Worm (Caenorhabditis elegans) whole organism, L4 larva: ENCODE data around the gene aqp-12.

Experiments used
- F10B5.3 ChIP-seq: sonication (generic microtip); optimal IDR thresholded peaks from 2 replicates; lab custom pipeline; 2016; ENCODE audit warnings: mild to moderate bottlenecking, missing genetic modification characterization, missing compliant biosample characterization
- F26F4.8 ChIP-seq: fragments of 200-800 bp; sonication (Bioruptor generic); conservative IDR thresholded peaks from 2 replicates; pipeline ENCODE4 v1.3.6; 2022; ENCODE audit warnings: missing genetic modification characterization, missing compliant biosample characterization
- F37D6.2 ChIP-seq: sonication (generic microtip); optimal IDR thresholded peaks from 2 replicates; lab custom pipeline; 2016; ENCODE audit warnings: mild to moderate bottlenecking, missing genetic modification characterization, missing compliant biosample characterization
- F44E2.7 ChIP-seq: fragments of 200-800 bp; sonication (Bioruptor generic); IDR thresholded peaks from 2 replicates; pipeline ENCODE4 v2.1.2; 2022; ENCODE audit warnings: missing genetic modification characterization, missing compliant biosample characterization
- T26A8.4 ChIP-seq: fragments of 200-800 bp; sonication (Bioruptor generic); IDR thresholded peaks from 2 replicates; pipeline ENCODE4 v1.3.6; 2022; ENCODE audit warnings: missing genetic modification characterization, missing compliant biosample characterization
- aha-1 ChIP-seq: fragments of 150-350 bp; peaks from one replicate; lab custom pipeline; 2014; ENCODE audit warnings: missing biosample characterization, missing genetic modification characterization
- attf-4 ChIP-seq: sonication (generic microtip); optimal IDR thresholded peaks from 3 replicates; lab custom pipeline; 2017; ENCODE audit warnings: missing biosample characterization, missing genetic modification characterization
- ceh-20 ChIP-seq: fragments of 200-800 bp; sonication (Bioruptor generic); IDR thresholded peaks from 2 replicates; pipeline ENCODE4 v1.3.6; 2022; ENCODE audit warnings: missing genetic modification reagents, missing genetic modification characterization, missing compliant biosample characterization
- ctbp-1 ChIP-seq: fragments of 200-800 bp; sonication (Bioruptor generic); IDR thresholded peaks from 2 replicates; pipeline ENCODE4 v1.3.6; 2022; ENCODE audit warnings: missing genetic modification reagents, missing genetic modification characterization, missing compliant biosample characterization
- daf-8 ChIP-seq: fragments of 200-800 bp; sonication (Bioruptor generic); IDR thresholded peaks from 2 replicates; pipeline ENCODE4 v1.3.6; 2022; ENCODE audit warnings: missing genetic modification characterization, missing compliant biosample characterization
- dmd-8 ChIP-seq: fragments of 200-800 bp; sonication (Bioruptor generic); IDR thresholded peaks from 2 replicates; pipeline ENCODE4 v1.3.6; 2022; ENCODE audit warnings: missing genetic modification characterization, missing compliant biosample characterization
- dpl-1 ChIP-seq: fragments of 150-350 bp; optimal IDR thresholded peaks from 2 replicates; lab custom pipeline; 2014; ENCODE audit warnings: missing biosample characterization, missing genetic modification reagents, missing genetic modification characterization
- dve-1 ChIP-seq: sonication (generic microtip); optimal IDR thresholded peaks from 2 replicates; lab custom pipeline; 2017; ENCODE audit warnings: antibody characterized with exemption, mild to moderate bottlenecking, missing genetic modification characterization, missing compliant biosample characterization; ENCODE audit not compliant: insufficient read depth
- egl-43 ChIP-seq: fragments of 200-800 bp; sonication (Bioruptor generic); IDR thresholded peaks from 2 replicates; pipeline ENCODE4 v1.3.6; 2022; ENCODE audit warnings: missing genetic modification reagents, missing genetic modification characterization, missing compliant biosample characterization
- fkh-10 ChIP-seq: fragments of 150-350 bp; optimal IDR thresholded peaks from 2 replicates; lab custom pipeline; 2014; ENCODE audit warnings: missing biosample characterization, missing genetic modification reagents, missing genetic modification characterization
- fos-1 ChIP-seq: fragments of 150-350 bp; optimal IDR thresholded peaks from 2 replicates; lab custom pipeline; 2014; ENCODE audit warnings: missing biosample characterization, missing genetic modification characterization
- gei-8 ChIP-seq: fragments of 200-800 bp; sonication (Bioruptor generic); optimal IDR thresholded peaks from 2 replicates; lab custom pipeline; 2018; ENCODE audit warnings: mild to moderate bottlenecking, missing genetic modification characterization, missing compliant biosample characterization
- hif-1 ChIP-seq, 2 experiments: sonication (generic microtip); optimal IDR thresholded peaks; 2 replicates each; lab custom pipeline; 2016 to 2017; ENCODE audit warnings: missing compliant biosample characterization in 2 of 2, missing genetic modification characterization in 2 of 2, missing genetic modification reagents in 2 of 2, missing genotype in 2 of 2, mild to moderate bottlenecking in 1 of 2
- hlh-11 ChIP-seq: fragments of 200-800 bp; sonication (Bioruptor generic); optimal IDR thresholded peaks from 2 replicates; lab custom pipeline; 2018; ENCODE audit warnings: mild to moderate bottlenecking, missing genetic modification characterization, missing compliant biosample characterization
- hlh-30 ChIP-seq: sonication (generic microtip); optimal IDR thresholded peaks from 2 replicates; lab custom pipeline; 2017; ENCODE audit warnings: antibody characterized with exemption, mild to moderate bottlenecking, missing genetic modification characterization, missing compliant biosample characterization; ENCODE audit not compliant: insufficient read depth
- hmg-1.1 ChIP-seq: fragments of 200-800 bp; sonication (Bioruptor generic); IDR thresholded peaks from 2 replicates; pipeline ENCODE4 v1.3.6; 2022; ENCODE audit warnings: missing genetic modification reagents, missing genetic modification characterization, missing compliant biosample characterization
- lim-7 ChIP-seq: fragments of 200-800 bp; sonication (Bioruptor generic); IDR thresholded peaks from 2 replicates; pipeline ENCODE4 v1.3.6; 2022; ENCODE audit warnings: missing genetic modification characterization, missing compliant biosample characterization
- lin-13 ChIP-seq: fragments of 150-350 bp; optimal IDR thresholded peaks from 2 replicates; lab custom pipeline; 2014; ENCODE audit warnings: missing biosample characterization, missing genetic modification reagents, missing genetic modification characterization
- lin-38 ChIP-seq: fragments of 200-800 bp; sonication (Bioruptor generic); IDR thresholded peaks from 2 replicates; pipeline ENCODE4 v1.3.6; 2022; ENCODE audit warnings: missing genetic modification reagents, missing genetic modification characterization, missing compliant biosample characterization
- lin-39 ChIP-seq: fragments of 150-350 bp; optimal IDR thresholded peaks from 2 replicates; lab custom pipeline; 2014; ENCODE audit warnings: missing biosample characterization, missing genetic modification reagents, missing genetic modification characterization
- lsy-2 ChIP-seq, 2 experiments: fragments of 150-350 bp in 1 of 2; sonication (generic microtip) in 1 of 2; optimal IDR thresholded peaks; 2 replicates each; lab custom pipeline; 2014 to 2017; ENCODE audit warnings: missing biosample characterization in 2 of 2, missing genetic modification characterization in 2 of 2
- madf-5 ChIP-seq, 2 experiments: fragments of 200-800 bp; sonication (Bioruptor generic); IDR thresholded peaks; 2 replicates each; pipeline ENCODE4 v1.3.6; 2022; ENCODE audit warnings: missing compliant biosample characterization in 2 of 2, missing genetic modification characterization in 2 of 2
- mdl-1 ChIP-seq, 2 experiments: fragments of 150-350 bp in 1 of 2; sonication (generic microtip) in 1 of 2; optimal IDR thresholded peaks; 2 replicates each; lab custom pipeline; 2014 to 2017; ENCODE audit warnings: missing biosample characterization in 2 of 2, missing genetic modification characterization in 2 of 2
- mdt-29 ChIP-seq: fragments of 200-800 bp; sonication (Bioruptor generic); IDR thresholded peaks from 2 replicates; pipeline ENCODE4 v1.3.6; 2022; ENCODE audit warnings: missing genetic modification reagents, missing genetic modification characterization, missing compliant biosample characterization
- mep-1 ChIP-seq: fragments of 150-350 bp; sonication (generic microtip); optimal IDR thresholded peaks from 3 replicates; lab custom pipeline; 2014; ENCODE audit warnings: missing biosample characterization, missing genetic modification characterization
- mxl-2 ChIP-seq: fragments of 200-800 bp; sonication (Bioruptor generic); conservative IDR thresholded peaks from 2 replicates; pipeline ENCODE4 v1.3.6; 2022; ENCODE audit warnings: missing genetic modification reagents, missing genetic modification characterization, missing compliant biosample characterization
- nhr-10 ChIP-seq: fragments of 150-350 bp; optimal IDR thresholded peaks from 2 replicates; lab custom pipeline; 2014; ENCODE audit warnings: missing biosample characterization, missing genetic modification characterization
- nhr-11 ChIP-seq: fragments of 150-350 bp; optimal IDR thresholded peaks from 2 replicates; lab custom pipeline; 2014; ENCODE audit warnings: missing biosample characterization, missing genetic modification characterization
- nhr-111 ChIP-seq: fragments of 200-800 bp; sonication (Bioruptor generic); optimal IDR thresholded peaks from 2 replicates; lab custom pipeline; 2018; ENCODE audit warnings: mild to moderate bottlenecking, missing genetic modification characterization, missing compliant biosample characterization
- nhr-25 ChIP-seq: sonication (generic microtip); optimal IDR thresholded peaks from 2 replicates; lab custom pipeline; 2017; ENCODE audit warnings: missing genetic modification characterization, mild to moderate bottlenecking, missing compliant biosample characterization, antibody characterized with exemption, moderate library complexity, borderline replicate concordance; ENCODE audit not compliant: insufficient read depth
- nhr-48 ChIP-seq: sonication (generic microtip); optimal IDR thresholded peaks from 2 replicates; lab custom pipeline; 2016; ENCODE audit warnings: mild to moderate bottlenecking, missing genetic modification characterization, missing compliant biosample characterization
- pha-4 ChIP-seq, 2 experiments: fragments of 150-350 bp in 1 of 2; fragments of 200-800 bp in 1 of 2; sonication (Bioruptor generic) in 1 of 2; IDR thresholded peaks in 1 of 2; optimal IDR thresholded peaks in 1 of 2; 2 replicates each; pipeline versions ENCODE4 v1.3.6 to Lab custom; 2014 to 2022; ENCODE audit warnings: missing genetic modification characterization in 2 of 2, missing genetic modification reagents in 2 of 2, missing biosample characterization in 1 of 2, missing compliant biosample characterization in 1 of 2
- rbr-2 ChIP-seq: sonication (generic microtip); optimal IDR thresholded peaks from 2 replicates; lab custom pipeline; 2016; ENCODE audit warnings: missing genotype, missing genetic modification characterization, missing compliant biosample characterization
- sdz-12 ChIP-seq: fragments of 200-800 bp; sonication (Bioruptor generic); optimal IDR thresholded peaks from 2 replicates; lab custom pipeline; 2018; ENCODE audit warnings: mild to moderate bottlenecking, missing genetic modification characterization, missing compliant biosample characterization
- spr-1 ChIP-seq: sonication (generic microtip); optimal IDR thresholded peaks from 2 replicates; lab custom pipeline; 2016; ENCODE audit warnings: mild to moderate bottlenecking, missing genetic modification characterization, missing compliant biosample characterization
- spr-3 ChIP-seq: fragments of 200-800 bp; sonication (Bioruptor generic); optimal IDR thresholded peaks from 2 replicates; lab custom pipeline; 2018; ENCODE audit warnings: mild to moderate bottlenecking, missing genetic modification characterization, missing compliant biosample characterization
- tra-1 ChIP-seq: fragments of 200-800 bp; sonication (Bioruptor generic); IDR thresholded peaks from 2 replicates; pipeline ENCODE4 v1.3.6; 2022; ENCODE audit warnings: missing genetic modification reagents, missing genetic modification characterization, missing compliant biosample characterization
- unc-62 ChIP-seq, 3 experiments: fragments of 150-350 bp in 1 of 3; sonication (generic microtip); optimal IDR thresholded peaks in 2 of 3; peaks in 1 of 3; 1 replicate in 1 of 3; 2 replicates in 2 of 3; lab custom pipeline; 2014 to 2017; ENCODE audit warnings: missing biosample characterization in 3 of 3, missing genetic modification characterization in 3 of 3, missing genetic modification reagents in 3 of 3, missing genotype in 1 of 3
- vab-7 ChIP-seq: fragments of 200-800 bp; sonication (Bioruptor generic); IDR thresholded peaks from 2 replicates; pipeline ENCODE4 v1.3.6; 2022; ENCODE audit warnings: missing genetic modification reagents, missing genetic modification characterization, missing compliant biosample characterization
- zag-1 ChIP-seq: fragments of 150-350 bp; optimal IDR thresholded peaks from 2 replicates; lab custom pipeline; 2014; ENCODE audit warnings: missing biosample characterization, missing genetic modification characterization
- ztf-11 ChIP-seq: fragments of 150-350 bp; optimal IDR thresholded peaks from 2 replicates; lab custom pipeline; 2014; ENCODE audit warnings: missing biosample characterization, missing genetic modification characterization
- ztf-7 ChIP-seq: fragments of 150-350 bp; optimal IDR thresholded peaks from 2 replicates; lab custom pipeline; 2014; ENCODE audit warnings: missing biosample characterization, missing genetic modification characterization

The aqp-12 gene

ce11 chrII:12222524-12222923, 19.5 kb downstream of the aqp-12 start (continued):
- TF ChIP-seq F37D6.2 (peak; percentile 67), nhr-25 (tag; lab: Kevin White, UChicago) (peak; percentile 83), lim-7 (0 out of 2 replicates have a peak, but pooled peaks have one; percentile 12), nhr-10 (peak; percentile 45), F44E2.7 (0 out of 2 replicates have a peak, but pooled peaks have one; percentile 60), mdt-29 (GFP tag; lab: Robert Waterston, UW) (no peak), hlh-11 (peak; percentile 84), nhr-48 (tag; lab: Kevin White, UChicago) (peak; percentile 41), mep-1 (tag; lab: Kevin White, UChicago) (peak; percentile 89), attf-4 (tag; lab: Kevin White, UChicago) (peak; percentile 7), ztf-11 (tag; lab: Kevin White, UChicago) (no peak), dmd-8 (GFP tag; lab: Robert Waterston, UW) (peak; percentile 72), aha-1 (tag; lab: Kevin White, UChicago) (peak; percentile 98), pha-4 (GFP tag; IDR thresholded peaks at IDR 0.05; lab: Robert Waterston, UW) (0 out of 2 replicates have a peak, but pooled peaks have one; percentile 33), pha-4 (tag; optimal IDR thresholded peaks at IDR 0.05; lab: Kevin White, UChicago) (no peak), hlh-30 (tag; lab: Kevin White, UChicago) (peak; percentile 89), ceh-20 (GFP tag; lab: Robert Waterston, UW) (peak; percentile 58; the same call in 1 of the 2 replicates), unc-62 (GFP tag; optimal IDR thresholded peaks at IDR 0.05 in 1 of 2; lab: Kevin White, UChicago) (peak in 1 of 2 experiments; percentile 97), unc-62 (tag; optimal IDR thresholded peaks at IDR 0.05; lab: Kevin White, UChicago) (no peak), nhr-11 (tag; lab: Kevin White, UChicago) (peak; percentile 70), egl-43 (GFP tag; lab: Robert Waterston, UW) (peak; percentile 65), hif-1 (tag; optimal IDR thresholded peaks at IDR 0.05; lab: Kevin White, UChicago) (peak in 1 of 2 experiments; percentile 40), spr-1 (tag; lab: Kevin White, UChicago) (peak; percentile 2), lin-13 (GFP tag; lab: Kevin White, UChicago) (peak; percentile 54), ctbp-1 (GFP tag; lab: Robert Waterston, UW) (peak; percentile 65; the same call in 1 of the 2 replicates), sdz-12 (GFP tag; lab: Kevin White, UChicago) (no peak), mdl-1 (tag; optimal IDR thresholded peaks at IDR 0.05; lab: Kevin White, UChicago) (peak; percentile 14 to 80), tra-1 (GFP tag; lab: Robert Waterston, UW) (no peak), hmg-1.1 (peak; percentile 88), dve-1 (tag; lab: Kevin White, UChicago) (peak; percentile 64), ztf-7 (tag; lab: Kevin White, UChicago) (peak; percentile 16), mxl-2 (GFP tag; lab: Robert Waterston, UW) (no peak), dpl-1 (peak; percentile 37), F10B5.3 (tag; lab: Kevin White, UChicago) (peak; percentile 9), fos-1 (no peak), vab-7 (GFP tag; lab: Robert Waterston, UW) (no peak; the same call in 1 of the 2 replicates), lin-39 (tag; lab: Kevin White, UChicago) (no peak), spr-3 (GFP tag; lab: Kevin White, UChicago) (peak; percentile 61)

ce11 chrII:12224916-12225406, 21.9 kb downstream of the aqp-12 start, which contains the start of the genes pqn-87 and rsr-2:
TSS of gene pqn-87 (minus strand) at chrII:12225086.
TSS of gene rsr-2 (plus strand) at chrII:12225356.
- TF ChIP-seq fkh-10 (GFP tag; lab: Kevin White, UChicago) (no peak), nhr-10 (no peak), dpl-1 (peak; percentile 48), ztf-7 (tag; lab: Kevin White, UChicago) (no peak), daf-8 (GFP tag; lab: Robert Waterston, UW) (no peak), madf-5 (GFP tag; IDR thresholded peaks at IDR 0.05; lab: Robert Waterston, UW) (no peak), gei-8 (GFP tag; lab: Kevin White, UChicago) (no peak), aha-1 (tag; lab: Kevin White, UChicago) (peak; percentile 38), attf-4 (tag; lab: Kevin White, UChicago) (no peak), hlh-30 (tag; lab: Kevin White, UChicago) (peak; percentile 32), lsy-2 (tag; optimal IDR thresholded peaks at IDR 0.05; lab: Kevin White, UChicago) (peak in 1 of 2 experiments; percentile 53), dmd-8 (GFP tag; lab: Robert Waterston, UW) (no peak), T26A8.4 (GFP tag; lab: Robert Waterston, UW) (no peak), lin-38 (GFP tag; lab: Robert Waterston, UW) (0 out of 2 replicates have a peak, but pooled peaks have one; percentile 19), hmg-1.1 (0 out of 2 replicates have a peak, but pooled peaks have one; percentile 42), zag-1 (tag; lab: Kevin White, UChicago) (no peak), nhr-111 (no peak), F26F4.8 (GFP tag; lab: Robert Waterston, UW) (no peak), lim-7 (no peak), rbr-2 (tag; lab: Kevin White, UChicago) (peak; percentile 23), vab-7 (GFP tag; lab: Robert Waterston, UW) (no peak)
